Worm (Caenorhabditis elegans): Measurements from ENCODE around the gene nhr-56.

Gene nhr-56

ce11 chrV:2218803-2219202, at the start of gene nhr-56:
Gene nhr-56, plus strand, starts transcription at chrV:2219004.
- TF ChIP-seq ztf-23 (GFP tag; IDR thresholded peaks at IDR 0.05) (no peak), klf-2 (GFP tag; conservative IDR thresholded peaks at IDR 0.05) (no peak), ztf-29 (GFP tag; IDR thresholded peaks at IDR 0.05) (no peak), flt-1 (GFP tag; IDR thresholded peaks at IDR 0.05) (no peak), cog-1 (tag; optimal IDR thresholded peaks at IDR 0.05) (no peak), T22C8.4 (GFP tag; IDR thresholded peaks at IDR 0.05) (no peak), med-1 (GFP tag; optimal IDR thresholded peaks at IDR 0.05; ENCODE audit: insufficient read depth) (no peak), ref-1 (GFP tag; conservative IDR thresholded peaks at IDR 0.05) (no peak), tab-1 (GFP tag; IDR thresholded peaks at IDR 0.05) (no peak)

DNA sequence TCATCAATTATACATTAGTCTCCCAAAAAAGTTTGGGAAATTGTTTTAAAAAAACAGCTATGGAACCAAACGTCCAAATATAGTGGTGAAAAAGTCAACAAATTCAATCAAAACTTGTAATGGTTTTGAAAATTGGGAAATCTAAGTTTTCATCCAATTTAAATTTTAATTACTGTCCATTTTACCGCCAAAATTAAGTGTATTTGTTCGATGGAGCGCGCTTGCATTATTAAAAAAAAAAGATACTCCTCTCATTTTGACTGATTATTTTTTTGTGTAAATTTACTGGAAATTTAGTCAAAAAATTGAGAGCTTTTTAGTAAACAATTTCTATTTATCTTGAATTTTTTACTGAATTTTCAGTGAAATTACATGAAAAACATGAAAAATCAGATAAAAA, 44.3 kb upstream of the nhr-56 start:
- no peak for TF ChIP-seq ztf-23 (GFP tag; IDR thresholded peaks at IDR 0.05)
- no peak for TF ChIP-seq ztf-29 (GFP tag; IDR thresholded peaks at IDR 0.05)

ce11 chrV:2175242-2175641, 43.6 kb upstream of the nhr-56 start, which contains the start of gene C45H4.18:
Gene C45H4.18, plus strand, starts transcription at chrV:2175542.
- no peak for TF ChIP-seq tab-1 (GFP tag; IDR thresholded peaks at IDR 0.05)
- TF ChIP-seq med-1 (GFP tag; optimal IDR thresholded peaks at IDR 0.05; ENCODE audit: insufficient read depth), result no peak
- TF ChIP-seq ref-1 (GFP tag; conservative IDR thresholded peaks at IDR 0.05), result no peak
- TF ChIP-seq cog-1 (tag; optimal IDR thresholded peaks at IDR 0.05), result no peak

DNA sequence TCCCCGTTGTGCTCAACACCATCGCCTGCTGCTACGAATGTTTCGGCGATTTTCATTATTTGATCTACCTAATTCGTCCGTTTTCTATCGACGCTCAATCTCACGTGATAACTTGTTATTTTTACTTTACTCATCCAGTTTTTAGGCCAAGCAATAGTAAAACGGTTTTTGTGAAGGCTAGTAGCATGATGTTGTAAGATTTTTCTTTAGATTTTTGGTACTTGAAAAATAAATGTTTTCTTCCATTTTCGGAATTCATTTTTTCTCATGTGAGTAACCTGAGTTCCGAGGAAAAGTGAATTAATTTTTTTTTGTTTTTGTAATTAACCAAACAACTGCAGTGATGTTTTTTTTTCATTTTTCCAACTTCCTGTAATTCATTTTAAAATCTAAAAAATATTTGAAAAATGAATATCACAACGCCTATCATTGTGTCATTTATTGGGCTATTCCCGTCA, 41.5 kb upstream of the nhr-56 start, which contains the start of gene srbc-17:
TSS of gene srbc-17 (plus strand) at position 408 of the 458 bp plus-strand sequence.
- TF ChIP-seq ref-1 (GFP tag; conservative IDR thresholded peaks at IDR 0.05), result no peak
- no peak for TF ChIP-seq ztf-29 (GFP tag; IDR thresholded peaks at IDR 0.05)
- TF ChIP-seq cog-1 (tag; optimal IDR thresholded peaks at IDR 0.05), result no peak
- no peak for TF ChIP-seq med-1 (GFP tag; optimal IDR thresholded peaks at IDR 0.05; ENCODE audit: insufficient read depth)
- no peak for TF ChIP-seq ztf-23 (GFP tag; IDR thresholded peaks at IDR 0.05)
- no peak for TF ChIP-seq T22C8.4 (GFP tag; IDR thresholded peaks at IDR 0.05)
- TF ChIP-seq flt-1 (GFP tag; IDR thresholded peaks at IDR 0.05), result no peak
- TF ChIP-seq klf-2 (GFP tag; conservative IDR thresholded peaks at IDR 0.05), result no peak
- TF ChIP-seq tab-1 (GFP tag; IDR thresholded peaks at IDR 0.05), result no peak

ce11 chrV:2179214-2179613, 39.6 kb upstream of the nhr-56 start, which contains the start of gene cyp-33C1:
Gene cyp-33C1, plus strand, starts transcription at chrV:2179514.
- no peak for TF ChIP-seq med-1 (GFP tag; optimal IDR thresholded peaks at IDR 0.05; ENCODE audit: insufficient read depth)
- no peak for TF ChIP-seq tab-1 (GFP tag; IDR thresholded peaks at IDR 0.05)
- TF ChIP-seq ref-1 (GFP tag; conservative IDR thresholded peaks at IDR 0.05), result no peak
- TF ChIP-seq klf-2 (GFP tag; conservative IDR thresholded peaks at IDR 0.05), result no peak
- no peak for TF ChIP-seq T22C8.4 (GFP tag; IDR thresholded peaks at IDR 0.05)
- no peak for TF ChIP-seq ztf-23 (GFP tag; IDR thresholded peaks at IDR 0.05)
- no peak for TF ChIP-seq ztf-29 (GFP tag; IDR thresholded peaks at IDR 0.05)
- no peak for TF ChIP-seq flt-1 (GFP tag; IDR thresholded peaks at IDR 0.05)
- no peak for TF ChIP-seq cog-1 (tag; optimal IDR thresholded peaks at IDR 0.05)

- TF ChIP-seq ref-1 (GFP tag; conservative IDR thresholded peaks at IDR 0.05), result no peak
- TF ChIP-seq ztf-23 (GFP tag; IDR thresholded peaks at IDR 0.05), result no peak
- no peak for TF ChIP-seq med-1 (GFP tag; optimal IDR thresholded peaks at IDR 0.05; ENCODE audit: insufficient read depth)
- TF ChIP-seq klf-2 (GFP tag; conservative IDR thresholded peaks at IDR 0.05), result no peak
- TF ChIP-seq T22C8.4 (GFP tag; IDR thresholded peaks at IDR 0.05), result no peak
- no peak for TF ChIP-seq ztf-29 (GFP tag; IDR thresholded peaks at IDR 0.05)
- TF ChIP-seq cog-1 (tag; optimal IDR thresholded peaks at IDR 0.05), result no peak
- TF ChIP-seq flt-1 (GFP tag; IDR thresholded peaks at IDR 0.05), result no peak
- TF ChIP-seq tab-1 (GFP tag; IDR thresholded peaks at IDR 0.05), result no peak
Measured at ce11 chrV:2181738-2182137, 37.1 kb upstream of the nhr-56 start, which contains the start of gene srbc-16. Gene srbc-16, plus strand, starts transcription at chrV:2182038.

ce11 chrV:2183162-2183561, 35.6 kb upstream of the nhr-56 start, which contains the start of gene cyp-33C2:
Gene cyp-33C2, plus strand, starts transcription at chrV:2183488.
- TF ChIP-seq flt-1 (GFP tag; IDR thresholded peaks at IDR 0.05), result no peak
- TF ChIP-seq klf-2 (GFP tag; conservative IDR thresholded peaks at IDR 0.05), result no peak
- no peak for TF ChIP-seq T22C8.4 (GFP tag; IDR thresholded peaks at IDR 0.05)
- no peak for TF ChIP-seq cog-1 (tag; optimal IDR thresholded peaks at IDR 0.05)
- no peak for TF ChIP-seq ref-1 (GFP tag; conservative IDR thresholded peaks at IDR 0.05)

DNA sequence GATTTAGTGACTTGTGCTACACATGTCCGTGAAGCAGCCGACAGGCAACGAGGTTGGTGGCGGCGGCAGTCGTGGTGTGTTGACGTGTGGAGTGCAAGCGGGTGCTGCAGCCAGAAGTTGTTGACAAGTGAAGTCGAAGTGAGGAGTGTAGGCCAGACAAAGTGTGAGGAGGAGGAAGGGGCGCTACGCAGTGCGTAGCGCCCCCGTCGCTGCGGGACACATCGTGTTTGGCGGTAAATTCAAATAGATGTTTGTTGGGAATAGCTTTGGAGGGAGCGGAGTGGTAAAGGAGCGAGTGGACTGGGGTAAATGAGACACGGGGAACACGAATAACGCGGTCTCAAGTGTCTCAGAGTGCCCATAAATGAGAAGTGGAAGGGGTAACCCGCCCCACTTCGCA, 33.3 kb upstream of the nhr-56 start:
- no peak for TF ChIP-seq klf-2 (GFP tag; conservative IDR thresholded peaks at IDR 0.05)
- TF ChIP-seq T22C8.4 (GFP tag; IDR thresholded peaks at IDR 0.05), result no peak
- TF ChIP-seq med-1 (GFP tag; optimal IDR thresholded peaks at IDR 0.05; ENCODE audit: insufficient read depth), result no peak
- no peak for TF ChIP-seq ztf-29 (GFP tag; IDR thresholded peaks at IDR 0.05)
- peak; percentile 98 for TF ChIP-seq ztf-23 (GFP tag; IDR thresholded peaks at IDR 0.05)
- no peak for TF ChIP-seq cog-1 (tag; optimal IDR thresholded peaks at IDR 0.05)

- TF ChIP-seq flt-1 (GFP tag; IDR thresholded peaks at IDR 0.05), result no peak
- no peak for TF ChIP-seq klf-2 (GFP tag; conservative IDR thresholded peaks at IDR 0.05)
- TF ChIP-seq med-1 (GFP tag; optimal IDR thresholded peaks at IDR 0.05; ENCODE audit: insufficient read depth), result no peak
- no peak for TF ChIP-seq tab-1 (GFP tag; IDR thresholded peaks at IDR 0.05)
- no peak for TF ChIP-seq cog-1 (tag; optimal IDR thresholded peaks at IDR 0.05)
- TF ChIP-seq ref-1 (GFP tag; conservative IDR thresholded peaks at IDR 0.05), result no peak
- no peak for TF ChIP-seq T22C8.4 (GFP tag; IDR thresholded peaks at IDR 0.05)
- TF ChIP-seq ztf-29 (GFP tag; IDR thresholded peaks at IDR 0.05), result no peak
- no peak for TF ChIP-seq ztf-23 (GFP tag; IDR thresholded peaks at IDR 0.05)
Measured at ce11 chrV:2187864-2188345, 30.9 kb upstream of the nhr-56 start, which contains the start of gene Y5H2B.3. Gene Y5H2B.3, plus strand, starts transcription at chrV:2188295.

DNA sequence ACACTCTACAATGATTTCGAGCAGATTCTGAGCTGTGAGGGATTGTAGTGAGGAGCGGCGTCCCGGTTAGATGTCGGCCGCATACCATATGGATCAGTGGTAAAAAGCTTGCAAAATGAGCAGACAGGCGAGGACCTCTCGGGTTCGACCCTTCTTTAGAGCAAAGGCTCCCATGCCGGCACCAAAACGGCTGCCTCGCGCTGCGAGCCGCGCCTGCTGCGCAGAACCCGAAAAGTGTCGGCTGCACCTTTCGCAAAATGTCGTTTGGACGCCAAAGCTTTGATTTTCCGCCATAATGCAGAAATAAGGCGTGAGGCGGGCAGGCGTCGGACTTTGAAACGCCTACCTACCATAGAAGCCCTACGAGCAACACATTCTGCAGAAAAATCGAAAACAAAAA, 28.4 kb upstream of the nhr-56 start:
- TF ChIP-seq ztf-23 (GFP tag; IDR thresholded peaks at IDR 0.05) (no peak), cog-1 (tag; optimal IDR thresholded peaks at IDR 0.05) (no peak), tab-1 (GFP tag; IDR thresholded peaks at IDR 0.05) (no peak), ref-1 (GFP tag; conservative IDR thresholded peaks at IDR 0.05) (no peak)

All from whole organism, midembryonic.